Worm (Caenorhabditis elegans): ENCODE data around the gene Y102A5C.4.
"Not testable (repeated sequence)": the region's sequence is repeated elsewhere in the genome, so short reads cannot be mapped to it uniquely, and the experiment has no call there.

Y102A5C.4 gene

ce11 chrV:16911294-16911693 is 10.8 kb upstream of the Y102A5C.4 start:
- no peak for TF ChIP-seq ets-7 (tag; optimal IDR thresholded peaks at IDR 0.05)

ce11 chrV:16911934-16912333 is 10.1 kb upstream of the Y102A5C.4 start, which contains the start of gene nhr-116:
nhr-116 (plus strand) TSS chrV:16912234.
- TF ChIP-seq hnd-1 (tag; optimal IDR thresholded peaks at IDR 0.05) (no peak), ets-7 (tag; optimal IDR thresholded peaks at IDR 0.05) (no peak), tra-4 (tag; optimal IDR thresholded peaks at IDR 0.05) (no peak), sea-1 (GFP tag; conservative IDR thresholded peaks at IDR 0.05) (no peak), tbx-11 (GFP tag; IDR thresholded peaks at IDR 0.05) (no peak), hmg-4 (GFP tag; optimal IDR thresholded peaks at IDR 0.05) (no peak), flt-1 (GFP tag; IDR thresholded peaks at IDR 0.05) (no peak), aly-1 (tag; optimal IDR thresholded peaks at IDR 0.05) (no peak), ceh-36 (tag; optimal IDR thresholded peaks at IDR 0.05) (no peak), B0310.2 (tag; optimal IDR thresholded peaks at IDR 0.05) (no peak), F13C5.2 (tag; optimal IDR thresholded peaks at IDR 0.05) (no peak), ama-1 (optimal IDR thresholded peaks at IDR 0.05) (no peak), tbx-37 (GFP tag; conservative IDR thresholded peaks at IDR 0.05) (no peak), hmbx-1 (tag; optimal IDR thresholded peaks at IDR 0.05) (no peak), pes-1 (GFP tag; IDR thresholded peaks at IDR 0.05) (no peak), scrt-1 (GFP tag; IDR thresholded peaks at IDR 0.05) (no peak), ceh-13 (GFP tag; optimal IDR thresholded peaks at IDR 0.05) (no peak)

ce11 chrV:16916079-16916478 is 6.0 kb upstream of the Y102A5C.4 start, which contains the start of gene F09C6.10:
F09C6.10 (minus strand) TSS chrV:16916179.
- TF ChIP-seq B0310.2 (tag; optimal IDR thresholded peaks at IDR 0.05) (no peak), tbx-11 (GFP tag; IDR thresholded peaks at IDR 0.05) (no peak), tbx-37 (GFP tag; conservative IDR thresholded peaks at IDR 0.05) (no peak), hnd-1 (tag; optimal IDR thresholded peaks at IDR 0.05) (no peak), ets-7 (tag; optimal IDR thresholded peaks at IDR 0.05) (no peak), hmbx-1 (tag; optimal IDR thresholded peaks at IDR 0.05) (no peak), aly-1 (tag; optimal IDR thresholded peaks at IDR 0.05) (no peak)

- TF ChIP-seq aly-1 (tag; optimal IDR thresholded peaks at IDR 0.05) (no peak), hmg-4 (GFP tag; optimal IDR thresholded peaks at IDR 0.05) (no peak), B0310.2 (tag; optimal IDR thresholded peaks at IDR 0.05) (no peak), pes-1 (GFP tag; IDR thresholded peaks at IDR 0.05) (no peak), flt-1 (GFP tag; IDR thresholded peaks at IDR 0.05) (no peak), hmbx-1 (tag; optimal IDR thresholded peaks at IDR 0.05) (no peak)
Measured at ce11 chrV:16918378-16918777, 3.7 kb upstream of the Y102A5C.4 start, which contains the start of the genes fbxa-206 and Y102A5C.2. fbxa-206 (minus strand) TSS chrV:16918478. Y102A5C.2 (plus strand) TSS chrV:16918731.

- TF ChIP-seq pes-1 (GFP tag; IDR thresholded peaks at IDR 0.05) (no peak), aly-1 (tag; optimal IDR thresholded peaks at IDR 0.05) (no peak), ama-1 (optimal IDR thresholded peaks at IDR 0.05) (no peak), hmbx-1 (tag; optimal IDR thresholded peaks at IDR 0.05) (no peak), tbx-37 (GFP tag; conservative IDR thresholded peaks at IDR 0.05) (no peak), flt-1 (GFP tag; IDR thresholded peaks at IDR 0.05) (no peak), F13C5.2 (tag; optimal IDR thresholded peaks at IDR 0.05) (no peak), B0310.2 (tag; optimal IDR thresholded peaks at IDR 0.05) (no peak), tbx-11 (GFP tag; IDR thresholded peaks at IDR 0.05) (no peak), ceh-36 (tag; optimal IDR thresholded peaks at IDR 0.05) (no peak), scrt-1 (GFP tag; IDR thresholded peaks at IDR 0.05) (no peak), hmg-4 (GFP tag; optimal IDR thresholded peaks at IDR 0.05) (no peak), tra-4 (tag; optimal IDR thresholded peaks at IDR 0.05) (no peak), hnd-1 (tag; optimal IDR thresholded peaks at IDR 0.05) (no peak), ets-7 (tag; optimal IDR thresholded peaks at IDR 0.05) (no peak), ceh-13 (GFP tag; optimal IDR thresholded peaks at IDR 0.05) (no peak), sea-1 (GFP tag; conservative IDR thresholded peaks at IDR 0.05) (no peak)
Measured at ce11 chrV:16919675-16920074, 2.4 kb upstream of the Y102A5C.4 start.

ce11 chrV:16927345-16927744 is 5.3 kb downstream of the Y102A5C.4 start, which contains the start of gene Y102A5C.36:
Y102A5C.36 (minus strand) TSS chrV:16927445.
- TF ChIP-seq F13C5.2 (tag; optimal IDR thresholded peaks at IDR 0.05) (no peak), flt-1 (GFP tag; IDR thresholded peaks at IDR 0.05) (no peak), tra-4 (tag; optimal IDR thresholded peaks at IDR 0.05) (no peak), ceh-36 (tag; optimal IDR thresholded peaks at IDR 0.05) (no peak), ets-7 (tag; optimal IDR thresholded peaks at IDR 0.05) (no peak), sea-1 (GFP tag; conservative IDR thresholded peaks at IDR 0.05) (no peak)

- TF ChIP-seq B0310.2 (tag; optimal IDR thresholded peaks at IDR 0.05); hmbx-1 (tag; optimal IDR thresholded peaks at IDR 0.05); ama-1 (optimal IDR thresholded peaks at IDR 0.05): not testable (repeated sequence)
Measured at ce11 chrV:16938731-16939130, 16.7 kb downstream of the Y102A5C.4 start, which contains the start of gene fbxa-148. fbxa-148 (plus strand) TSS chrV:16939031.

ce11 chrV:16948011-16948410 is 26.0 kb downstream of the Y102A5C.4 start, which contains the start of gene fbxa-112:
fbxa-112 (minus strand) TSS chrV:16948111.
- not testable (repeated sequence) for TF ChIP-seq ceh-36 (tag; optimal IDR thresholded peaks at IDR 0.05); tbx-37 (GFP tag; conservative IDR thresholded peaks at IDR 0.05); F13C5.2 (tag; optimal IDR thresholded peaks at IDR 0.05)

ce11 chrV:16949609-16950008 is 27.6 kb downstream of the Y102A5C.4 start, which contains the start of gene fbxa-111:
fbxa-111 (minus strand) TSS chrV:16949709.
- TF ChIP-seq ceh-13 (GFP tag; optimal IDR thresholded peaks at IDR 0.05); hmbx-1 (tag; optimal IDR thresholded peaks at IDR 0.05); flt-1 (GFP tag; IDR thresholded peaks at IDR 0.05): not testable (repeated sequence)
